Fruit fly (Drosophila melanogaster) whole organism, embryonic: Measurements from ENCODE around the gene dmrt11E.

Experiments used
- ATbp ChIP-seq: fragments of 200-800 bp; sonication (Bioruptor generic); optimal IDR thresholded peaks from 2 replicates; lab custom pipeline; 2017; ENCODE audit warnings: missing biosample characterization, mild to moderate bottlenecking, missing genetic modification characterization, missing genetic modification reagents
- Bdp1 ChIP-seq: fragments of 200-800 bp; sonication (Bioruptor generic); optimal IDR thresholded peaks from 3 replicates; lab custom pipeline; 2016; ENCODE audit warnings: missing biosample characterization, missing genetic modification characterization
- CG10209 ChIP-seq: fragments of 200-800 bp; sonication (Bioruptor generic); optimal IDR thresholded peaks from 3 replicates; lab custom pipeline; 2017; ENCODE audit warnings: missing biosample characterization, mild to moderate bottlenecking, missing genetic modification characterization, missing genetic modification reagents
- CG10267 ChIP-seq: fragments of 200-800 bp; sonication (Bioruptor generic); optimal IDR thresholded peaks from 2 replicates; lab custom pipeline; 2018; ENCODE audit warnings: missing biosample characterization, mild to moderate bottlenecking, missing genetic modification characterization, moderate library complexity
- CG10321 ChIP-seq: fragments of 200-800 bp; sonication (Bioruptor generic); IDR thresholded peaks from 2 replicates; pipeline ENCODE4 v1.3.6; 2022; ENCODE audit warnings: missing biosample characterization, missing genetic modification characterization
- CG11247 ChIP-seq: fragments of 200-800 bp; sonication (Bioruptor generic); IDR thresholded peaks from 2 replicates; pipeline ENCODE4 v1.3.6; 2022; ENCODE audit warnings: missing biosample characterization, missing genetic modification characterization
- CG11504 ChIP-seq: fragments of 200-800 bp; sonication (Bioruptor generic); optimal IDR thresholded peaks from 3 replicates; lab custom pipeline; 2019; ENCODE audit warnings: missing biosample characterization, mild to moderate bottlenecking, missing genetic modification characterization, moderate library complexity
- CG12659 ChIP-seq: fragments of 200-800 bp; sonication (Bioruptor generic); optimal IDR thresholded peaks from 3 replicates; lab custom pipeline; 2017; ENCODE audit warnings: mild to moderate bottlenecking, missing biosample characterization, missing genetic modification reagents, missing genetic modification characterization
- CG12769 ChIP-seq: fragments of 200-800 bp; sonication (Bioruptor generic); optimal IDR thresholded peaks from 2 replicates; lab custom pipeline; 2019; ENCODE audit warnings: missing biosample characterization, mild to moderate bottlenecking, missing genetic modification characterization, moderate library complexity
- CG17359 ChIP-seq: fragments of 200-800 bp; sonication (Bioruptor generic); optimal IDR thresholded peaks from 3 replicates; lab custom pipeline; 2018; ENCODE audit warnings: missing biosample characterization, mild to moderate bottlenecking, missing genetic modification characterization, moderate library complexity
- CG17612 ChIP-seq: fragments of 200-800 bp; sonication (Bioruptor generic); IDR thresholded peaks from 2 replicates; pipeline ENCODE4 v1.3.6; 2022; ENCODE audit warnings: missing biosample characterization, missing genetic modification characterization
- CG2116 ChIP-seq: fragments of 200-800 bp; sonication (Bioruptor generic); optimal IDR thresholded peaks from 3 replicates; lab custom pipeline; 2018; ENCODE audit warnings: missing biosample characterization, mild to moderate bottlenecking, missing genetic modification characterization
- CG2129 ChIP-seq: fragments of 200-800 bp; sonication (Bioruptor generic); IDR thresholded peaks from 2 replicates; pipeline ENCODE4 v1.3.6; 2022; ENCODE audit warnings: missing biosample characterization, missing genetic modification characterization; ENCODE audit not compliant: partially characterized antibody
- CG31441 ChIP-seq: fragments of 200-800 bp; sonication (Bioruptor generic); IDR thresholded peaks from 2 replicates; pipeline ENCODE4 v1.3.6; 2022; ENCODE audit warnings: missing biosample characterization, missing genetic modification characterization
- CG5180 ChIP-seq: fragments of 200-800 bp; sonication (Bioruptor generic); optimal IDR thresholded peaks from 3 replicates; lab custom pipeline; 2017; ENCODE audit warnings: missing biosample characterization, missing genetic modification characterization, mild to moderate bottlenecking, moderate library complexity, missing genetic modification reagents
- CG6175 ChIP-seq: fragments of 200-800 bp; sonication (Bioruptor generic); IDR thresholded peaks from 3 replicates; pipeline ENCODE4 v1.3.6; 2022; ENCODE audit warnings: missing biosample characterization, missing genetic modification characterization
- CG8924 ChIP-seq: fragments of 200-800 bp; optimal IDR thresholded peaks from 3 replicates; lab custom pipeline; 2019; ENCODE audit warnings: missing biosample characterization, mild to moderate bottlenecking, missing genetic modification characterization, moderate library complexity
- CG8944 ChIP-seq: fragments of 200-800 bp; sonication (Bioruptor generic); optimal IDR thresholded peaks from 3 replicates; lab custom pipeline; 2016; ENCODE audit warnings: missing biosample characterization, missing genetic modification characterization
- Deaf1 ChIP-seq: fragments of 200-800 bp; optimal IDR thresholded peaks from 3 replicates; lab custom pipeline; 2019; ENCODE audit warnings: missing biosample characterization, mild to moderate bottlenecking, missing genetic modification characterization, moderate library complexity
- Dek ChIP-seq: fragments of 200-800 bp; sonication (Bioruptor generic); optimal IDR thresholded peaks from 3 replicates; lab custom pipeline; 2019; ENCODE audit warnings: missing biosample characterization, mild to moderate bottlenecking, missing genetic modification characterization, moderate library complexity
- Drgx ChIP-seq: fragments of 200-800 bp; sonication (Bioruptor generic); IDR thresholded peaks from 2 replicates; pipeline ENCODE4 v1.3.6; 2022; ENCODE audit warnings: missing biosample characterization, missing genetic modification characterization
- E2f1 ChIP-seq: fragments of 200-800 bp; sonication (Bioruptor generic); IDR thresholded peaks from 2 replicates; pipeline ENCODE4 v1.3.6; 2022; ENCODE audit warnings: missing biosample characterization, missing genetic modification characterization
- Gsc ChIP-seq: fragments of 200-800 bp; sonication (Bioruptor generic); IDR thresholded peaks from 2 replicates; pipeline ENCODE4 v1.3.6; 2022; ENCODE audit warnings: missing biosample characterization, missing genetic modification characterization
- Gug ChIP-seq: fragments of 200-800 bp; sonication (Bioruptor generic); IDR thresholded peaks from 4 replicates; pipeline ENCODE4 v1.3.6; 2022; ENCODE audit warnings: missing biosample characterization, missing genetic modification characterization
- Jarid2 ChIP-seq: fragments of 200-800 bp; sonication (Bioruptor generic); optimal IDR thresholded peaks from 3 replicates; lab custom pipeline; 2017; ENCODE audit warnings: mild to moderate bottlenecking, missing biosample characterization, missing genetic modification reagents, missing genetic modification characterization
- Kr ChIP-seq: fragments of 200-800 bp; sonication (Bioruptor generic); optimal IDR thresholded peaks from 2 replicates; lab custom pipeline; 2017; ENCODE audit warnings: missing biosample characterization, mild to moderate bottlenecking, missing genetic modification characterization
- Mad ChIP-seq: fragments of 200-800 bp; sonication (Bioruptor generic); optimal IDR thresholded peaks from 2 replicates; lab custom pipeline; 2016; ENCODE audit warnings: missing biosample characterization, missing genetic modification characterization
- Oli ChIP-seq: fragments of 200-800 bp; sonication (Bioruptor generic); optimal IDR thresholded peaks from 2 replicates; lab custom pipeline; 2018; ENCODE audit warnings: missing biosample characterization, mild to moderate bottlenecking, missing genetic modification characterization, moderate library complexity
- Side ChIP-seq: fragments of 200-800 bp; sonication (Bioruptor generic); optimal IDR thresholded peaks from 2 replicates; lab custom pipeline; 2016; ENCODE audit warnings: missing biosample characterization, missing genetic modification characterization
- Sox100B ChIP-seq: fragments of 200-800 bp; sonication (Bioruptor generic); optimal IDR thresholded peaks from 3 replicates; lab custom pipeline; 2018; ENCODE audit warnings: missing biosample characterization, mild to moderate bottlenecking, missing genetic modification characterization
- Sry-β ChIP-seq: fragments of 200-800 bp; sonication (Bioruptor generic); optimal IDR thresholded peaks from 2 replicates; lab custom pipeline; 2018; ENCODE audit warnings: missing biosample characterization, mild to moderate bottlenecking, missing genetic modification characterization, moderate library complexity
- TFAM ChIP-seq: fragments of 200-800 bp; sonication (Bioruptor generic); optimal IDR thresholded peaks from 2 replicates; lab custom pipeline; 2017; ENCODE audit warnings: missing biosample characterization, missing genetic modification characterization, inconsistent platforms
- Taf1 ChIP-seq: fragments of 200-800 bp; sonication (Bioruptor generic); IDR thresholded peaks from 2 replicates; pipeline ENCODE4 v1.3.6; 2022; ENCODE audit warnings: missing biosample characterization, missing genetic modification characterization
- crc ChIP-seq: fragments of 200-800 bp; sonication (Bioruptor generic); optimal IDR thresholded peaks from 2 replicates; lab custom pipeline; 2016; ENCODE audit warnings: missing biosample characterization, missing genetic modification characterization
- dm ChIP-seq: fragments of 200-800 bp; sonication (Bioruptor generic); optimal IDR thresholded peaks from 3 replicates; lab custom pipeline; 2016; ENCODE audit warnings: missing biosample characterization, missing genetic modification characterization
- fru ChIP-seq: fragments of >200 bp; optimal IDR thresholded peaks from 2 replicates; lab custom pipeline; 2017
- gce ChIP-seq: fragments of 200-800 bp; sonication (Bioruptor generic); IDR thresholded peaks from 3 replicates; pipeline ENCODE4 v1.3.6; 2022; ENCODE audit warnings: missing biosample characterization, missing genetic modification characterization
- gro ChIP-seq: fragments of 200-800 bp; sonication (Bioruptor generic); optimal IDR thresholded peaks from 2 replicates; lab custom pipeline; 2016; ENCODE audit warnings: missing biosample characterization, missing genetic modification characterization
- gsb ChIP-seq: fragments of 200-800 bp; sonication (Bioruptor generic); IDR thresholded peaks from 2 replicates; pipeline ENCODE4 v1.3.6; 2022; ENCODE audit warnings: missing biosample characterization, missing genetic modification characterization
- hb ChIP-seq: fragments of 200-800 bp; sonication (Bioruptor generic); IDR thresholded peaks from 3 replicates; pipeline ENCODE4 v1.3.6; 2022; ENCODE audit warnings: missing biosample characterization, missing genetic modification characterization; ENCODE audit not compliant: partially characterized antibody
- nmo ChIP-seq: fragments of 200-800 bp; sonication (Bioruptor generic); optimal IDR thresholded peaks from 2 replicates; lab custom pipeline; 2018; ENCODE audit warnings: missing biosample characterization, mild to moderate bottlenecking, missing genetic modification characterization, moderate library complexity
- nom ChIP-seq: fragments of 200-800 bp; sonication (Bioruptor generic); optimal IDR thresholded peaks from 2 replicates; lab custom pipeline; 2017; ENCODE audit warnings: missing biosample characterization, missing genetic modification characterization, mild to moderate bottlenecking, moderate library complexity, missing genetic modification reagents
- phol ChIP-seq: fragments of 200-800 bp; sonication (Bioruptor generic); optimal IDR thresholded peaks from 3 replicates; lab custom pipeline; 2018; ENCODE audit warnings: missing biosample characterization, mild to moderate bottlenecking, missing genetic modification characterization, moderate library complexity
- pnt ChIP-seq: fragments of 200-800 bp; sonication (Bioruptor generic); optimal IDR thresholded peaks from 3 replicates; lab custom pipeline; 2016; ENCODE audit warnings: missing biosample characterization, missing genetic modification characterization
- row ChIP-seq: fragments of 200-800 bp; sonication (Bioruptor generic); IDR thresholded peaks from 3 replicates; pipeline ENCODE4 v1.3.6; 2022; ENCODE audit warnings: missing biosample characterization, missing genetic modification characterization
- sisA ChIP-seq: fragments of 200-800 bp; sonication (Bioruptor generic); IDR thresholded peaks from 2 replicates; pipeline ENCODE4 v1.3.6; 2022; ENCODE audit warnings: missing biosample characterization, missing genetic modification characterization
- slp2 ChIP-seq: fragments of 200-800 bp; sonication (Bioruptor generic); optimal IDR thresholded peaks from 2 replicates; lab custom pipeline; 2016; ENCODE audit warnings: missing biosample characterization, missing genetic modification characterization
- tll ChIP-seq, 2 experiments: fragments of 200-800 bp in 1 of 2; fragments of >200 bp in 1 of 2; sonication (Bioruptor generic) in 1 of 2; optimal IDR thresholded peaks; 2 replicates each; lab custom pipeline; 2017 to 2019; ENCODE audit warnings: missing biosample characterization in 2 of 2, missing genetic modification characterization in 2 of 2, mild to moderate bottlenecking in 1 of 2, moderate library complexity in 1 of 2
- tna ChIP-seq: fragments of 200-800 bp; sonication (Bioruptor generic); IDR thresholded peaks from 2 replicates; pipeline ENCODE4 v1.3.6; 2022; ENCODE audit warnings: missing biosample characterization, missing genetic modification characterization; ENCODE audit not compliant: partially characterized antibody
- vvl ChIP-seq: fragments of 200-800 bp; sonication (Bioruptor generic); IDR thresholded peaks from 2 replicates; pipeline ENCODE4 v1.3.6; 2022; ENCODE audit warnings: missing biosample characterization, missing genetic modification characterization

dmrt11E gene

DNA sequence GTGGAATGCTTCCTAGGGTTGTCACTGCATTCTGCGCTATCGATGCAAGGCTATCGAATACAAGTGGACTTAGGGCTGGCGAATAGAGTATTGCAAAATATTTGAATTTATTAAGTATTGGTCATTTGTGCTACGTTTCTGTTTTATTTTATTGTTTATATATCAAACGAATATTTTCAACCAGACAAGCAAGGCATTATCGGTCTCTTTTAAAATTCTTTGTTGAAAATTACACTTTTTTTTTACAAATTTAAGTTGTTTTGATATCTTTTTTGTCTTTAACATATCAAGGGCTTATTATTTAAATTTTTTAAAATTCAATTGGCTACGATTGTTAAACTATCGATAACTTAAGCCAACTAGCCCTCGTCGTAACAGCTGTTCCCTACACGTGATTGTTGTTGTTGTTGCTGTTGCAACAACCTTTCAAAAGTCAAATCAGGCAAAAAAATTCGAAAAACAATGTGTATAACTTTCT lies 19.4 kb downstream of the dmrt11E start, which contains the start of the genes Ype and CG1662 (continued):
- TF ChIP-seq Oli (tag; lab: Kevin White, UChicago) = peak; percentile 61
- peak; percentile 50 for TF ChIP-seq pnt (GFP tag; lab: Kevin White, UChicago)
- TF ChIP-seq CG5180 (GFP tag; lab: Kevin White, UChicago) = peak; percentile 38
- peak; percentile 8; the same call in 1 of the 2 replicates for TF ChIP-seq Taf1 (GFP tag; lab: Robert Waterston, UW)
- peak in 1 of 2 experiments; percentile 86 for TF ChIP-seq tll (GFP tag; optimal IDR thresholded peaks at IDR 0.05; lab: Kevin White, UChicago)
- no peak for TF ChIP-seq Sry-β (GFP tag; lab: Kevin White, UChicago)
- no peak for TF ChIP-seq CG12769 (tag; lab: Kevin White, UChicago)
- peak; percentile 64 for TF ChIP-seq CG17359 (tag; lab: Kevin White, UChicago)
- peak; percentile 88 for TF ChIP-seq row (GFP tag; lab: Robert Waterston, UW)
- peak; percentile 80 for TF ChIP-seq CG8924
- TF ChIP-seq CG10209 (GFP tag; lab: Kevin White, UChicago) = peak; percentile 75
- peak; percentile 62; the same call in 1 of the 2 replicates for TF ChIP-seq sisA (GFP tag; lab: Robert Waterston, UW)
- no peak for TF ChIP-seq Gsc (GFP tag; lab: Robert Waterston, UW)
- TF ChIP-seq gce (GFP tag; lab: Robert Waterston, UW) = no peak
- peak; percentile 84 for TF ChIP-seq CG12659 (GFP tag; lab: Kevin White, UChicago)
- no peak for TF ChIP-seq CG17612 (GFP tag; lab: Robert Waterston, UW)
- TF ChIP-seq Jarid2 (GFP tag; lab: Kevin White, UChicago) = no peak
- TF ChIP-seq Dek (tag; lab: Kevin White, UChicago) = peak; percentile 72
- no peak for TF ChIP-seq CG10321
- peak; percentile 14; the same call in 1 of the 2 replicates for TF ChIP-seq gsb (GFP tag; lab: Robert Waterston, UW)
- no peak; the same call in 1 of the 2 replicates for TF ChIP-seq tna (GFP tag; lab: Robert Waterston, UW)
- TF ChIP-seq phol = peak; percentile 85
- TF ChIP-seq nom = peak; percentile 21
- peak; percentile 72 for TF ChIP-seq Bdp1
- peak; percentile 72 for TF ChIP-seq CG2129
- no peak for TF ChIP-seq gro
- peak; percentile 54; the same call in 1 of the 2 replicates for TF ChIP-seq E2f1 (GFP tag; lab: Robert Waterston, UW)
- peak; percentile 39 for TF ChIP-seq Mad (GFP tag; lab: Kevin White, UChicago)
- TF ChIP-seq crc (GFP tag; lab: Kevin White, UChicago) = peak; percentile 54
- 0 out of 3 replicates have a peak, but pooled peaks have one; percentile 16 for TF ChIP-seq hb (GFP tag; lab: Robert Waterston, UW)
- TF ChIP-seq CG11504 (tag; lab: Kevin White, UChicago) = peak; percentile 78
- TF ChIP-seq ATbp (GFP tag; lab: Kevin White, UChicago) = peak; percentile 13
- no peak for TF ChIP-seq TFAM (GFP tag; lab: Kevin White, UChicago)
- no peak for TF ChIP-seq CG6175 (GFP tag; lab: Robert Waterston, UW)
- peak; percentile 54 for TF ChIP-seq CG8944 (GFP tag; lab: Kevin White, UChicago)
- peak; percentile 89 for TF ChIP-seq CG10267 (tag; lab: Kevin White, UChicago)
- peak; percentile 49 for TF ChIP-seq dm (GFP tag; lab: Kevin White, UChicago)
- TF ChIP-seq fru (lab: Kevin White, UChicago) = no peak
- TF ChIP-seq CG31441 (GFP tag; lab: Robert Waterston, UW) = peak; percentile 71
- TF ChIP-seq Kr (GFP tag; lab: Kevin White, UChicago) = no peak
- peak; percentile 86 for TF ChIP-seq CG2116 (GFP tag; lab: Kevin White, UChicago)
- peak; percentile 88 for TF ChIP-seq nmo (GFP tag; lab: Kevin White, UChicago)
- TF ChIP-seq Gug = peak; percentile 53; the same call in 1 of the 4 replicates
- peak; percentile 38 for TF ChIP-seq Deaf1 (tag; lab: Kevin White, UChicago)
- TF ChIP-seq CG11247 (GFP tag; lab: Robert Waterston, UW) = peak; percentile 68
- TF ChIP-seq Drgx (GFP tag; lab: Robert Waterston, UW) = peak; percentile 32; the same call in 1 of the 2 replicates
- TF ChIP-seq Sox100B (GFP tag; lab: Kevin White, UChicago) = peak; percentile 77
- TF ChIP-seq Side (GFP tag; lab: Kevin White, UChicago) = peak; percentile 27
- peak; percentile 30 for TF ChIP-seq slp2 (GFP tag; lab: Kevin White, UChicago)
- peak; percentile 74 for TF ChIP-seq vvl (GFP tag; lab: Robert Waterston, UW)
